Fruit fly (Drosophila melanogaster) whole organism, prepupa: ENCODE data around the gene Fkbp39.

Experiments used
- CG10669 ChIP-seq: fragments of 200-800 bp; sonication (Bioruptor generic); optimal IDR thresholded peaks from 3 replicates; lab custom pipeline; 2018; ENCODE audit warnings: missing biosample characterization, mild to moderate bottlenecking, missing genetic modification characterization, moderate library complexity
- CG11294 ChIP-seq: fragments of 200-800 bp; sonication (Bioruptor generic); IDR thresholded peaks from 2 replicates; pipeline ENCODE4 v1.3.6; 2022; ENCODE audit warnings: missing biosample characterization, missing genetic modification characterization
- CG11762 ChIP-seq: fragments of 200-800 bp; sonication (Bioruptor generic); optimal IDR thresholded peaks from 3 replicates; lab custom pipeline; 2016; ENCODE audit warnings: missing biosample characterization, missing genetic modification characterization; ENCODE audit not compliant: insufficient read depth
- CG11902 ChIP-seq: fragments of 200-800 bp; sonication (Bioruptor generic); optimal IDR thresholded peaks from 3 replicates; lab custom pipeline; 2016; ENCODE audit warnings: missing biosample characterization, missing genetic modification characterization
- CG15336 ChIP-seq: fragments of 200-800 bp; sonication (Bioruptor generic); IDR thresholded peaks from 2 replicates; pipeline ENCODE4 v1.3.6; 2022; ENCODE audit warnings: missing biosample characterization, missing genetic modification characterization
- CG3032 ChIP-seq: fragments of 200-800 bp; optimal IDR thresholded peaks from 2 replicates; lab custom pipeline; 2019; ENCODE audit warnings: missing biosample characterization, mild to moderate bottlenecking, missing genetic modification characterization, moderate library complexity
- CG31627 ChIP-seq: fragments of 200-800 bp; sonication (Bioruptor generic); optimal IDR thresholded peaks from 3 replicates; lab custom pipeline; 2016; ENCODE audit warnings: missing biosample characterization, missing genetic modification characterization
- CG32006 ChIP-seq: fragments of 200-800 bp; sonication (Bioruptor generic); optimal IDR thresholded peaks from 3 replicates; lab custom pipeline; 2017; ENCODE audit warnings: missing biosample characterization, mild to moderate bottlenecking, missing genetic modification characterization
- CG34406 ChIP-seq: fragments of 200-800 bp; sonication (Bioruptor generic); optimal IDR thresholded peaks from 3 replicates; lab custom pipeline; 2016; ENCODE audit warnings: missing biosample characterization, missing genetic modification characterization
- CG3919 ChIP-seq: fragments of 200-800 bp; sonication (Bioruptor generic); optimal IDR thresholded peaks from 3 replicates; lab custom pipeline; 2016; ENCODE audit warnings: missing biosample characterization, missing genetic modification characterization
- CG6163 ChIP-seq: fragments of 200-800 bp; sonication (Bioruptor generic); IDR thresholded peaks from 3 replicates; pipeline ENCODE4 v1.3.6; 2022; ENCODE audit warnings: missing biosample characterization, missing genetic modification characterization
- CG6276 ChIP-seq: fragments of 200-800 bp; sonication (Bioruptor generic); optimal IDR thresholded peaks from 2 replicates; lab custom pipeline; 2017; ENCODE audit warnings: missing biosample characterization, mild to moderate bottlenecking, missing genetic modification characterization
- CG6808 ChIP-seq: fragments of 200-800 bp; sonication (Bioruptor generic); optimal IDR thresholded peaks from 3 replicates; lab custom pipeline; 2017; ENCODE audit warnings: missing biosample characterization, missing genetic modification characterization, mild to moderate bottlenecking, moderate library complexity, missing genetic modification reagents
- CG6854 ChIP-seq: fragments of 200-800 bp; sonication (Bioruptor generic); optimal IDR thresholded peaks from 2 replicates; lab custom pipeline; 2017; ENCODE audit warnings: missing biosample characterization, mild to moderate bottlenecking, missing genetic modification characterization
- CG7368 ChIP-seq: fragments of 200-800 bp; sonication (Bioruptor generic); optimal IDR thresholded peaks from 3 replicates; lab custom pipeline; 2016; ENCODE audit warnings: missing biosample characterization, missing genetic modification characterization
- CG8319 ChIP-seq: fragments of 200-800 bp; sonication (Bioruptor generic); optimal IDR thresholded peaks from 3 replicates; lab custom pipeline; 2016; ENCODE audit warnings: missing biosample characterization, missing genetic modification characterization
- CG8632 ChIP-seq: fragments of 200-800 bp; sonication (Bioruptor generic); optimal IDR thresholded peaks from 3 replicates; lab custom pipeline; 2016; ENCODE audit warnings: missing biosample characterization, missing genetic modification characterization
- Eip75B ChIP-seq: fragments of 200-800 bp; sonication (Bioruptor generic); optimal IDR thresholded peaks from 3 replicates; lab custom pipeline; 2016; ENCODE audit warnings: missing biosample characterization, missing genetic modification characterization
- Eip93F ChIP-seq: fragments of 200-800 bp; sonication (Bioruptor generic); optimal IDR thresholded peaks from 2 replicates; lab custom pipeline; 2016; ENCODE audit warnings: missing biosample characterization, mild to moderate bottlenecking, missing genetic modification characterization
- Ets21C ChIP-seq: fragments of 200-800 bp; sonication (Bioruptor generic); optimal IDR thresholded peaks from 3 replicates; lab custom pipeline; 2016; ENCODE audit warnings: missing biosample characterization, missing genetic modification characterization
- Ets96B ChIP-seq: fragments of 200-800 bp; optimal IDR thresholded peaks from 2 replicates; lab custom pipeline; 2019; ENCODE audit warnings: missing biosample characterization, mild to moderate bottlenecking, missing genetic modification characterization, moderate library complexity
- Hr38 ChIP-seq: sonication (Bioruptor generic); optimal IDR thresholded peaks from 2 replicates; lab custom pipeline; 2016; ENCODE audit warnings: missing biosample characterization, missing genetic modification characterization
- Hr39 ChIP-seq: fragments of 200-800 bp; sonication (Bioruptor generic); optimal IDR thresholded peaks from 2 replicates; lab custom pipeline; 2016; ENCODE audit warnings: missing biosample characterization, missing genetic modification characterization
- Lpt ChIP-seq: fragments of 200-800 bp; sonication (Bioruptor generic); optimal IDR thresholded peaks from 3 replicates; lab custom pipeline; 2016; ENCODE audit warnings: missing biosample characterization, missing genetic modification characterization
- Met ChIP-seq: fragments of 200-800 bp; sonication (Bioruptor generic); optimal IDR thresholded peaks from 3 replicates; lab custom pipeline; 2016; ENCODE audit warnings: missing biosample characterization, missing genetic modification characterization
- OdsH ChIP-seq: fragments of 200-800 bp; sonication (Bioruptor generic); optimal IDR thresholded peaks from 3 replicates; lab custom pipeline; 2016; ENCODE audit warnings: missing biosample characterization, missing genetic modification characterization
- Smox ChIP-seq: fragments of 200-800 bp; sonication (Bioruptor generic); optimal IDR thresholded peaks from 3 replicates; lab custom pipeline; 2016; ENCODE audit warnings: missing biosample characterization, missing genetic modification characterization
- Sox14 ChIP-seq: fragments of 200-800 bp; sonication (Bioruptor generic); optimal IDR thresholded peaks from 3 replicates; lab custom pipeline; 2016; ENCODE audit warnings: missing biosample characterization, missing genetic modification characterization
- Sox15 ChIP-seq: fragments of 200-800 bp; sonication (Bioruptor generic); optimal IDR thresholded peaks from 3 replicates; lab custom pipeline; 2016; ENCODE audit warnings: missing biosample characterization, missing genetic modification characterization
- achi ChIP-seq: fragments of 200-800 bp; sonication (Bioruptor generic); optimal IDR thresholded peaks from 3 replicates; lab custom pipeline; 2016; ENCODE audit warnings: missing biosample characterization, missing genetic modification characterization
- cyc ChIP-seq: fragments of 200-800 bp; sonication (Bioruptor generic); optimal IDR thresholded peaks from 3 replicates; lab custom pipeline; 2016; ENCODE audit warnings: missing biosample characterization, missing genetic modification characterization
- dac ChIP-seq: fragments of 200-800 bp; sonication (Bioruptor generic); optimal IDR thresholded peaks from 2 replicates; lab custom pipeline; 2017; ENCODE audit warnings: missing biosample characterization, mild to moderate bottlenecking, missing genetic modification characterization
- eg ChIP-seq: fragments of 200-800 bp; sonication (Bioruptor generic); IDR thresholded peaks from 3 replicates; pipeline ENCODE4 v1.3.6; 2022; ENCODE audit warnings: missing biosample characterization, missing genetic modification characterization
- esn ChIP-seq: fragments of 200-800 bp; sonication (Bioruptor generic); optimal IDR thresholded peaks from 2 replicates; lab custom pipeline; 2016; ENCODE audit warnings: missing biosample characterization, mild to moderate bottlenecking, missing genetic modification characterization, moderate library complexity
- fd85E ChIP-seq: fragments of 200-800 bp; sonication (Bioruptor generic); optimal IDR thresholded peaks from 3 replicates; lab custom pipeline; 2016; ENCODE audit warnings: missing biosample characterization, missing genetic modification characterization
- fkh ChIP-seq: fragments of 200-800 bp; sonication (Bioruptor generic); optimal IDR thresholded peaks from 3 replicates; lab custom pipeline; 2017; ENCODE audit warnings: missing biosample characterization, mild to moderate bottlenecking, missing genetic modification characterization, moderate library complexity
- net ChIP-seq: fragments of 200-800 bp; sonication (Bioruptor generic); optimal IDR thresholded peaks from 3 replicates; lab custom pipeline; 2016; ENCODE audit warnings: missing biosample characterization, missing genetic modification characterization
- salr ChIP-seq, 2 experiments: fragments of 200-800 bp; sonication (Bioruptor generic); optimal IDR thresholded peaks; 3 replicates each; lab custom pipeline; 2016 to 2018; ENCODE audit warnings: missing biosample characterization in 2 of 2, missing genetic modification characterization in 2 of 2, mild to moderate bottlenecking in 1 of 2
- ss ChIP-seq, 2 experiments: fragments of 200-800 bp; sonication (Bioruptor generic); optimal IDR thresholded peaks; 2 replicates in 1 of 2; 3 replicates in 1 of 2; lab custom pipeline; 2017 to 2018; ENCODE audit warnings: mild to moderate bottlenecking in 2 of 2, missing biosample characterization in 2 of 2, missing genetic modification characterization in 2 of 2, moderate library complexity in 1 of 2
- svp ChIP-seq: fragments of 200-800 bp; sonication (Bioruptor generic); peaks from one replicate; lab custom pipeline; 2016; ENCODE audit warnings: missing biosample characterization, missing genetic modification characterization
- topi ChIP-seq: fragments of 200-800 bp; sonication (Bioruptor generic); optimal IDR thresholded peaks from 3 replicates; lab custom pipeline; 2016; ENCODE audit warnings: missing biosample characterization, missing genetic modification characterization
- vri ChIP-seq: fragments of 200-800 bp; sonication (Bioruptor generic); optimal IDR thresholded peaks from 3 replicates; lab custom pipeline; 2016; ENCODE audit warnings: missing biosample characterization, mild to moderate bottlenecking, missing genetic modification characterization

The Fkbp39 gene

DNA sequence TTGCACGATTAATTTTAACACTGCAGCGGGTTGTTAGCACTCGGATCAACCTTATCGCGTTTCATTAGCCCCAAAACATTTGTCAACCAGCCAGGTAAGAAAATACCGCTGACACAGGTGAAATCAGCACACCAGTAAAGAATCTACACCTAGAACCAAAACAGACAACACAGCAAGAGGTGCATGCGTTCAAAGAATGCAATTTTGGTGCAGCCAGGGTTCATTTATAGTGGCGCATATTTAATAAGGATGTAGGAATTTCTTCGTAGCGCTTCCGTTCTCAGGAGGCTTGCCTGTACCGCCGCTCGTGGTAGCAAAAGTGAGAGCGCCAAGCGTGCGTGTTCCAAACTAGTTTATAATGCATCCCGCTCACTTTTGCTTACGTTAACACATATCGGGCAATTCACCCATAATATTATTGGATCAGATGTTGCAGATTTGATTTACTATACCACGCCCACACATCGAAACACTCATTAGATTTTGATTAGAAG, 9.5 kb upstream of the Fkbp39 start (continued):
- TF ChIP-seq CG8632 (GFP tag; lab: Kevin White, UChicago) = no peak
- TF ChIP-seq CG32006 (GFP tag; lab: Kevin White, UChicago) = no peak
- no peak for TF ChIP-seq fkh (GFP tag; lab: Kevin White, UChicago)
- no peak for TF ChIP-seq Hr39 (GFP tag; lab: Kevin White, UChicago)
- TF ChIP-seq Ets21C = no peak
- peak; percentile 11 for TF ChIP-seq CG31627 (GFP tag; lab: Kevin White, UChicago)

DNA sequence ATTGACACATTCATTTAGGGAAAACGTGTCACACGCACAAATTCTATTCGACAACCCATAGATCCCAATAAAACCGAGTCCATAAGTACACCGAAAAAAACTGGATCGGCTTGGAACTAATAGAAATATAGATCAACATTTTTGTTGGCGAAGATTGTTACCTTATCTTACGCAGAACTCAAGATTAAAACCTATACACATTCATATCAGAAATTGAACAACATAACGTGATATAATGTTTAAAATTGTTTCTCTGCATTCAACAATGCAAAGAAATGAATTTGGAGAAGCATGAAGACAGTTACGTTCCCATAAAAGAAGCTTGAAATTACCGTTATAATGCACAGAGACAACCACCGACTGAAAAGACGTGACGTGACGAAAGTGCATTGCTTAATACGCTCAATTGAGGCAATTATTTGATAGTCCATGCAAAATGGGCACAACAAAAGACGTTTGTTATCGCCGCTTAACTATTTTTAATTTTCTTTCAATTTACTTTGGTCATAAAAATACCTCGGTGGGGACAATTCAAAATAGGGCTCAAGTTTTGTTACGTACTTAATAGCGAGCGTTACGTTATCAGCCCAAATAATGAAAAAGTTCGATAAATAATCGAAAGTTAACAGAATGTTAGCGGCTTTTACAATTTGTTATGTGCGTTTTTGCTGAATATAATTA, 7.3 kb upstream of the Fkbp39 start, which contains the start of gene SerRS-m:
TSS of gene SerRS-m (plus strand) at position 616 of the 681 bp plus-strand sequence.
- TF ChIP-seq Smox (GFP tag; lab: Kevin White, UChicago) = no peak
- no peak for TF ChIP-seq CG32006 (GFP tag; lab: Kevin White, UChicago)
- no peak for TF ChIP-seq Met (GFP tag; lab: Kevin White, UChicago)
- no peak for TF ChIP-seq Sox14 (GFP tag; lab: Kevin White, UChicago)
- TF ChIP-seq esn (GFP tag; lab: Kevin White, UChicago) = peak; percentile 2
- no peak for TF ChIP-seq CG11762 (GFP tag; lab: Kevin White, UChicago)

DNA sequence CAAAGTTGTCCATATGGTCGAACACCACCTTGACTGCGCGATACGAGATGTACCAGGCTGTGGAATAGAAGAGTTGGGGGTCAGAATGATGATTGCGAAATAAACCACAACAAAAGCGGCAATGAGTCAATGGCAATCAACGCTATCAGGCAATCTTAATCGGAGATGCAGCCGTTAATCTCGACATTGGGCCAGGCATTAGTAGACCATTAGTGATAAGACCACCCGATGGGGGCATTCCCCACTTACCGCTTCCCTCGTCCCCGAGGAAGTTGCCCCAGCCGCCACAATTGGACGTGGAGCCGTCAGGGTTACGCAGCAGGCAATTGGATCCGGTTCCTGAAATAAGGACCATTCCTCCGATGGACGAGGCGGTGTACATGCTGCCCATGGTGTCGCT, 6.2 kb upstream of the Fkbp39 start:
- no peak for TF ChIP-seq svp (GFP tag; lab: Kevin White, UChicago)
- no peak for TF ChIP-seq achi (GFP tag; lab: Kevin White, UChicago)
- no peak for TF ChIP-seq CG32006 (GFP tag; lab: Kevin White, UChicago)
- no peak for TF ChIP-seq CG6163 (GFP tag; lab: Robert Waterston, UW)
- no peak for TF ChIP-seq CG7368 (GFP tag; lab: Kevin White, UChicago)
- no peak for TF ChIP-seq Eip93F
- no peak for TF ChIP-seq Sox14 (GFP tag; lab: Kevin White, UChicago)
- TF ChIP-seq Ets96B (tag; lab: Kevin White, UChicago) = no peak
- TF ChIP-seq CG6276 (GFP tag; lab: Kevin White, UChicago) = no peak
- no peak for TF ChIP-seq Ets21C
- TF ChIP-seq CG11294 (GFP tag; lab: Robert Waterston, UW) = no peak
- no peak for TF ChIP-seq CG6854
- no peak for TF ChIP-seq CG3032 (tag; lab: Kevin White, UChicago)
- no peak for TF ChIP-seq eg (GFP tag; lab: Robert Waterston, UW)
- no peak for TF ChIP-seq Sox15 (GFP tag; lab: Kevin White, UChicago)
- no peak for TF ChIP-seq cyc (GFP tag; lab: Kevin White, UChicago)

DNA sequence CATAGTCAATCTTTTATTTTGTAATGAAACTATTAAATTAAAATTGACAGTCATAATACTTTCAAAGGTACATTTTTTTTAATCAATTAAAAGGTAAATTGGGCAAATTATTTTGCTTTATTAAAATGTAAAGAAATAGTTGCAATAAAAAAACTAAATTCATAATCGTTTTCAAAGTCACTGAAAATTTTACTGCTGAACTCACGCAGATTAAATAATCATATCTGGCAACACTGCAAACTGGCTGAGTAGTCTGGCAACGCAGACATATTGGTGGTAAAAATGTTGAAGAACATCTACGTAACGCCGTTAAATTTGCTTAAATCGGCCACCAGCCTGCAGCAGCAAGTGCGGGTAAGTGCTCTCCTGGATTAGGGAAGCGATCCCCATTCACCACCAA, 2.5 kb downstream of the Fkbp39 start, which contains the start of gene mRpL9:
TSS of gene mRpL9 (plus strand) at position 267 of the 400 bp plus-strand sequence.
- TF ChIP-seq Hr38 (GFP tag; lab: Kevin White, UChicago) = no peak
- no peak for TF ChIP-seq CG8632 (GFP tag; lab: Kevin White, UChicago)
- no peak for TF ChIP-seq dac (GFP tag; lab: Kevin White, UChicago)
- TF ChIP-seq fd85E (GFP tag; lab: Kevin White, UChicago) = no peak
- TF ChIP-seq CG8319 (GFP tag; lab: Kevin White, UChicago) = no peak
- no peak for TF ChIP-seq CG11902 (GFP tag; lab: Kevin White, UChicago)
- TF ChIP-seq Eip75B (GFP tag; lab: Kevin White, UChicago) = no peak
- TF ChIP-seq esn (GFP tag; lab: Kevin White, UChicago) = peak; percentile 40
- TF ChIP-seq Ets21C = no peak
- no peak for TF ChIP-seq Met (GFP tag; lab: Kevin White, UChicago)
- TF ChIP-seq CG6808 (GFP tag; lab: Kevin White, UChicago) = no peak
- no peak for TF ChIP-seq ss (GFP tag; optimal IDR thresholded peaks at IDR 0.05; lab: Kevin White, UChicago)
- no peak for TF ChIP-seq Sox14 (GFP tag; lab: Kevin White, UChicago)
- no peak for TF ChIP-seq CG6163 (GFP tag; lab: Robert Waterston, UW)
- no peak for TF ChIP-seq fkh (GFP tag; lab: Kevin White, UChicago)
- TF ChIP-seq CG31627 (GFP tag; lab: Kevin White, UChicago) = peak; percentile 26
- no peak for TF ChIP-seq eg (GFP tag; lab: Robert Waterston, UW)
- no peak for TF ChIP-seq salr (GFP tag; optimal IDR thresholded peaks at IDR 0.05; lab: Kevin White, UChicago)
- no peak for TF ChIP-seq Sox15 (GFP tag; lab: Kevin White, UChicago)
- TF ChIP-seq topi = no peak
- peak; percentile 31 for TF ChIP-seq CG3032 (tag; lab: Kevin White, UChicago)
- TF ChIP-seq cyc (GFP tag; lab: Kevin White, UChicago) = peak; percentile 33
- TF ChIP-seq net (GFP tag; lab: Kevin White, UChicago) = no peak
- TF ChIP-seq vri (GFP tag; lab: Kevin White, UChicago) = no peak
- no peak for TF ChIP-seq CG34406 (GFP tag; lab: Kevin White, UChicago)
- no peak for TF ChIP-seq CG10669 (GFP tag; lab: Kevin White, UChicago)
- no peak for TF ChIP-seq CG15336 (GFP tag; lab: Robert Waterston, UW)
- no peak for TF ChIP-seq CG11294 (GFP tag; lab: Robert Waterston, UW)
- TF ChIP-seq OdsH (GFP tag; lab: Kevin White, UChicago) = no peak
- TF ChIP-seq CG3919 (GFP tag; lab: Kevin White, UChicago) = no peak
- no peak for TF ChIP-seq Lpt (GFP tag; lab: Kevin White, UChicago)
